Fruit fly (Drosophila melanogaster) whole organism, embryonic: Measurements from ENCODE around the gene cu.

ENCODE experiments used
- Bteb2 ChIP-seq: fragments of 200-800 bp; sonication (Bioruptor generic); optimal IDR thresholded peaks from 2 replicates; lab custom pipeline; 2016; ENCODE audit warnings: missing biosample characterization, missing genetic modification characterization
- CG10274 ChIP-seq: fragments of 200-800 bp; sonication (Bioruptor generic); optimal IDR thresholded peaks from 3 replicates; lab custom pipeline; 2017; ENCODE audit warnings: missing biosample characterization, mild to moderate bottlenecking, missing genetic modification characterization
- CG16779 ChIP-seq: fragments of 200-800 bp; sonication (Bioruptor generic); IDR thresholded peaks from 2 replicates; pipeline ENCODE4 v1.3.6; 2022; ENCODE audit warnings: missing biosample characterization, missing genetic modification characterization
- CG16815 ChIP-seq: fragments of 200-800 bp; sonication (Bioruptor generic); optimal IDR thresholded peaks from 3 replicates; lab custom pipeline; 2017; ENCODE audit warnings: missing biosample characterization, mild to moderate bottlenecking, missing genetic modification characterization
- CG17612 ChIP-seq: fragments of 200-800 bp; sonication (Bioruptor generic); IDR thresholded peaks from 2 replicates; pipeline ENCODE4 v1.3.6; 2022; ENCODE audit warnings: missing biosample characterization, missing genetic modification characterization
- CG18476 ChIP-seq: fragments of 200-800 bp; sonication (Bioruptor generic); optimal IDR thresholded peaks from 2 replicates; lab custom pipeline; 2016; ENCODE audit warnings: missing biosample characterization, mild to moderate bottlenecking, missing genetic modification characterization
- CG2199 ChIP-seq: fragments of 200-800 bp; sonication (Bioruptor generic); IDR thresholded peaks from 3 replicates; pipeline ENCODE4 v1.3.6; 2022; ENCODE audit warnings: missing biosample characterization, missing genetic modification characterization
- CG3163 ChIP-seq: fragments of 200-800 bp; sonication (Bioruptor generic); optimal IDR thresholded peaks from 3 replicates; lab custom pipeline; 2016; ENCODE audit warnings: missing biosample characterization, missing genetic modification characterization
- CG32532 ChIP-seq: fragments of 200-800 bp; sonication (Bioruptor generic); IDR thresholded peaks from 2 replicates; pipeline ENCODE4 v1.3.6; 2022; ENCODE audit warnings: missing biosample characterization, missing genetic modification characterization
- CG33557 ChIP-seq: fragments of 200-800 bp; sonication (Bioruptor generic); optimal IDR thresholded peaks from 2 replicates; lab custom pipeline; 2019; ENCODE audit warnings: missing biosample characterization, mild to moderate bottlenecking, missing genetic modification characterization, moderate library complexity
- CG3726 ChIP-seq: fragments of 200-800 bp; sonication (Bioruptor generic); IDR thresholded peaks from 3 replicates; pipeline ENCODE4, ENCODE4 v1.3.6; 2022; ENCODE audit warnings: missing biosample characterization, missing genetic modification characterization
- CG3995 ChIP-seq: fragments of 200-800 bp; sonication (Bioruptor generic); optimal IDR thresholded peaks from 3 replicates; lab custom pipeline; 2016; ENCODE audit warnings: missing biosample characterization, missing genetic modification characterization
- CG4404 ChIP-seq: fragments of 200-800 bp; sonication (Bioruptor generic); IDR thresholded peaks from 2 replicates; pipeline ENCODE4 v1.3.6; 2022; ENCODE audit warnings: missing biosample characterization, missing genetic modification characterization
- CG4424 ChIP-seq: fragments of 200-800 bp; sonication (Bioruptor generic); optimal IDR thresholded peaks from 3 replicates; lab custom pipeline; 2016; ENCODE audit warnings: missing biosample characterization, missing genetic modification characterization
- CG4707 ChIP-seq: fragments of 200-800 bp; sonication (Bioruptor generic); optimal IDR thresholded peaks from 2 replicates; lab custom pipeline; 2018; ENCODE audit warnings: missing biosample characterization, mild to moderate bottlenecking, missing genetic modification characterization, moderate library complexity
- CG7963 ChIP-seq: fragments of 200-800 bp; sonication (Bioruptor generic); IDR thresholded peaks from 3 replicates; pipeline ENCODE4 v1.3.6; 2022; ENCODE audit warnings: missing biosample characterization, missing genetic modification characterization; ENCODE audit not compliant: partially characterized antibody
- CG8478 ChIP-seq: fragments of >200 bp; optimal IDR thresholded peaks from 2 replicates; lab custom pipeline; 2018
- CG8924 ChIP-seq: fragments of 200-800 bp; optimal IDR thresholded peaks from 3 replicates; lab custom pipeline; 2019; ENCODE audit warnings: missing biosample characterization, mild to moderate bottlenecking, missing genetic modification characterization, moderate library complexity
- Camta ChIP-seq: fragments of 200-800 bp; sonication (Bioruptor generic); optimal IDR thresholded peaks from 2 replicates; lab custom pipeline; 2016; ENCODE audit warnings: missing biosample characterization, missing genetic modification characterization
- D ChIP-seq, 2 experiments: fragments of 200-800 bp in 1 of 2; fragments of >200 bp in 1 of 2; sonication (Bioruptor generic) in 1 of 2; optimal IDR thresholded peaks; 2 replicates in 1 of 2; 3 replicates in 1 of 2; lab custom pipeline; 2017; ENCODE audit warnings: mild to moderate bottlenecking in 1 of 2, missing biosample characterization in 1 of 2, missing genetic modification characterization in 1 of 2, missing genetic modification reagents in 1 of 2
- Deaf1 ChIP-seq: fragments of 200-800 bp; optimal IDR thresholded peaks from 3 replicates; lab custom pipeline; 2019; ENCODE audit warnings: missing biosample characterization, mild to moderate bottlenecking, missing genetic modification characterization, moderate library complexity
- E2f2 ChIP-seq: fragments of 200-800 bp; sonication (Bioruptor generic); IDR thresholded peaks from 2 replicates; pipeline ENCODE4 v1.3.6; 2022; ENCODE audit warnings: missing biosample characterization, missing genetic modification characterization
- Eip74EF ChIP-seq, 2 experiments: fragments of 200-800 bp in 1 of 2; fragments of >200 bp in 1 of 2; sonication (Bioruptor generic) in 1 of 2; optimal IDR thresholded peaks; 2 replicates each; lab custom pipeline; 2017 to 2019; ENCODE audit warnings: missing biosample characterization in 2 of 2, missing genetic modification characterization in 2 of 2, mild to moderate bottlenecking in 1 of 2, moderate library complexity in 1 of 2
- H15 ChIP-seq: fragments of 200-800 bp; sonication (Bioruptor generic); IDR thresholded peaks from 3 replicates; pipeline ENCODE4 v1.3.6; 2022; ENCODE audit warnings: missing biosample characterization, missing genetic modification characterization
- H2.0 ChIP-seq: fragments of 200-800 bp; sonication (Bioruptor generic); IDR thresholded peaks from 2 replicates; pipeline ENCODE4 v1.3.6; 2022; ENCODE audit warnings: missing biosample characterization, missing genetic modification characterization
- Lpt ChIP-seq: fragments of >200 bp; optimal IDR thresholded peaks from 2 replicates; lab custom pipeline; 2018; ENCODE audit warnings: missing biosample characterization, missing genetic modification characterization
- Sin3A ChIP-seq: fragments of >200 bp; optimal IDR thresholded peaks from 2 replicates; lab custom pipeline; 2018
- Six4 ChIP-seq: fragments of 200-800 bp; sonication (Bioruptor generic); optimal IDR thresholded peaks from 2 replicates; lab custom pipeline; 2016; ENCODE audit warnings: missing biosample characterization, missing genetic modification characterization
- Vsx1 ChIP-seq: fragments of 200-800 bp; sonication (Bioruptor generic); optimal IDR thresholded peaks from 2 replicates; lab custom pipeline; 2017; ENCODE audit warnings: missing biosample characterization, mild to moderate bottlenecking, missing genetic modification characterization, missing genetic modification reagents
- YL-1 ChIP-seq: fragments of 200-800 bp; sonication (Bioruptor generic); optimal IDR thresholded peaks from 3 replicates; lab custom pipeline; 2017; ENCODE audit warnings: missing biosample characterization, mild to moderate bottlenecking, missing genetic modification characterization
- ase ChIP-seq: fragments of 200-800 bp; sonication (Bioruptor generic); IDR thresholded peaks from 3 replicates; pipeline ENCODE4 v1.3.6; 2022; ENCODE audit warnings: missing biosample characterization, missing genetic modification characterization
- btn ChIP-seq: fragments of 200-800 bp; sonication (Bioruptor generic); optimal IDR thresholded peaks from 2 replicates; lab custom pipeline; 2016; ENCODE audit warnings: missing biosample characterization, missing genetic modification characterization
- ci ChIP-seq: fragments of 200-800 bp; sonication (Bioruptor generic); IDR thresholded peaks from 3 replicates; pipeline ENCODE4 v1.3.6; 2022; ENCODE audit warnings: missing biosample characterization, missing genetic modification characterization
- da ChIP-seq: fragments of 200-800 bp; sonication (Bioruptor generic); optimal IDR thresholded peaks from 2 replicates; lab custom pipeline; 2016; ENCODE audit warnings: missing biosample characterization, missing genetic modification characterization
- dan ChIP-seq: fragments of 200-800 bp; sonication (Bioruptor generic); IDR thresholded peaks from 2 replicates; pipeline ENCODE4 v1.3.6; 2022; ENCODE audit warnings: missing biosample characterization, missing genetic modification characterization
- ftz-f1 ChIP-seq: fragments of 200-800 bp; sonication (Bioruptor generic); optimal IDR thresholded peaks from 2 replicates; lab custom pipeline; 2016; ENCODE audit warnings: missing biosample characterization, missing genetic modification characterization
- hb ChIP-seq: fragments of 200-800 bp; sonication (Bioruptor generic); IDR thresholded peaks from 3 replicates; pipeline ENCODE4 v1.3.6; 2022; ENCODE audit warnings: missing biosample characterization, missing genetic modification characterization; ENCODE audit not compliant: partially characterized antibody
- jing ChIP-seq: fragments of 200-800 bp; sonication (Bioruptor generic); optimal IDR thresholded peaks from 2 replicates; lab custom pipeline; 2018; ENCODE audit warnings: missing biosample characterization, mild to moderate bottlenecking, missing genetic modification characterization
- kay ChIP-seq: fragments of 200-800 bp; sonication (Bioruptor generic); optimal IDR thresholded peaks from 2 replicates; lab custom pipeline; 2016; ENCODE audit warnings: missing biosample characterization, missing genetic modification characterization
- lov ChIP-seq, 2 experiments: fragments of 200-800 bp in 1 of 2; fragments of >200 bp in 1 of 2; sonication (Bioruptor generic) in 1 of 2; IDR thresholded peaks in 1 of 2; optimal IDR thresholded peaks in 1 of 2; 2 replicates in 1 of 2; 3 replicates in 1 of 2; pipeline versions ENCODE4 v1.3.6 to Lab custom; 2017 to 2022; ENCODE audit warnings: missing biosample characterization in 1 of 2, missing genetic modification characterization in 1 of 2
- nerfin-1 ChIP-seq: fragments of 200-800 bp; sonication (Bioruptor generic); optimal IDR thresholded peaks from 3 replicates; lab custom pipeline; 2019; ENCODE audit warnings: missing biosample characterization, mild to moderate bottlenecking, missing genetic modification characterization, moderate library complexity
- nom ChIP-seq: fragments of 200-800 bp; sonication (Bioruptor generic); optimal IDR thresholded peaks from 2 replicates; lab custom pipeline; 2017; ENCODE audit warnings: missing biosample characterization, missing genetic modification characterization, mild to moderate bottlenecking, moderate library complexity, missing genetic modification reagents
- rib ChIP-seq: fragments of 200-800 bp; sonication (Bioruptor generic); IDR thresholded peaks from 2 replicates; pipeline ENCODE4 v1.3.6; 2022; ENCODE audit warnings: missing biosample characterization, missing genetic modification characterization
- row ChIP-seq: fragments of 200-800 bp; sonication (Bioruptor generic); IDR thresholded peaks from 3 replicates; pipeline ENCODE4 v1.3.6; 2022; ENCODE audit warnings: missing biosample characterization, missing genetic modification characterization
- schlank ChIP-seq: fragments of 200-800 bp; sonication (Bioruptor generic); optimal IDR thresholded peaks from 2 replicates; lab custom pipeline; 2018; ENCODE audit warnings: missing biosample characterization, mild to moderate bottlenecking, missing genetic modification characterization
- so ChIP-seq: fragments of 200-800 bp; sonication (Bioruptor generic); IDR thresholded peaks from 3 replicates; pipeline ENCODE4 v1.3.6; 2022; ENCODE audit warnings: missing biosample characterization, missing genetic modification characterization
- tap ChIP-seq: fragments of 200-800 bp; optimal IDR thresholded peaks from 3 replicates; lab custom pipeline; 2019; ENCODE audit warnings: missing biosample characterization, mild to moderate bottlenecking, missing genetic modification characterization, moderate library complexity
- tll ChIP-seq, 2 experiments: fragments of 200-800 bp in 1 of 2; fragments of >200 bp in 1 of 2; sonication (Bioruptor generic) in 1 of 2; optimal IDR thresholded peaks; 2 replicates each; lab custom pipeline; 2017 to 2019; ENCODE audit warnings: missing biosample characterization in 2 of 2, missing genetic modification characterization in 2 of 2, mild to moderate bottlenecking in 1 of 2, moderate library complexity in 1 of 2
- toy ChIP-seq: fragments of 200-800 bp; sonication (Bioruptor generic); IDR thresholded peaks from 2 replicates; pipeline ENCODE4 v1.3.6; 2022; ENCODE audit warnings: missing biosample characterization, missing genetic modification characterization
- ttk ChIP-seq: fragments of 200-800 bp; sonication (Bioruptor generic); IDR thresholded peaks from 2 replicates; pipeline ENCODE4 v2.1.2; 2022; ENCODE audit warnings: missing biosample characterization, missing genetic modification characterization
- wdn ChIP-seq: fragments of 200-800 bp; sonication (Bioruptor generic); IDR thresholded peaks from 2 replicates; pipeline ENCODE4 v1.3.6; 2022; ENCODE audit warnings: missing biosample characterization, missing genetic modification characterization

The cu gene

DNA sequence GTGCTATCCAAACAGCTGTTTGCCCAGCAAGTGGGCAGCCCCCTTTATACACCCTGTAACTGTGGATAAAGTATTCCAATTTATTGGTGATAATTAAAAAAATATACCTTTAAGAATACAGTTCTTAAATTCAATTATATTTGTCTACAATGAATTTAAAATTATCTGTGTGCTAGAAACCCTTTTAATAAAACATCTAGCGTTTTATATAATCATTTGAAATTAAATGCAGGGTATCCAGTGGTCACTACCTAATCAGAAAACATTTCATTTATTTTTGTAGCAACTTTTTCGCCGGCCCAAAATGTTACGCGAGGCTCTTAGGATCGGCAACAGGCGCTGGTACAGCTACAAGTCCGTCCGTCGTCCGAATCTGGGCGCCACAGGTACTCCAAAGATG is 29.1 kb downstream of the cu start, which contains the start of gene CG17726 (continued):
- TF ChIP-seq CG16815 (GFP tag; lab: Kevin White, UChicago) (peak; percentile 94), Sin3A (lab: Kevin White, UChicago) (no peak), CG3726 (GFP tag; lab: Robert Waterston, UW) (peak; percentile 95), nom (GFP tag; lab: Kevin White, UChicago) (peak; percentile 93), so (GFP tag; lab: Robert Waterston, UW) (peak; percentile 99), ftz-f1 (GFP tag; lab: Kevin White, UChicago) (peak; percentile 44), Lpt (GFP tag; lab: Kevin White, UChicago) (no peak), ase (peak; percentile 98), CG18476 (GFP tag; lab: Kevin White, UChicago) (peak; percentile 96), ttk (GFP tag; lab: Robert Waterston, UW) (peak; percentile 98), da (peak; percentile 88), Bteb2 (peak; percentile 93), kay (GFP tag; lab: Kevin White, UChicago) (peak; percentile 87), btn (GFP tag; lab: Kevin White, UChicago) (peak; percentile 57), wdn (GFP tag; lab: Robert Waterston, UW) (peak; percentile 96), CG4404 (GFP tag; lab: Robert Waterston, UW) (peak; percentile 95), lov (optimal IDR thresholded peaks at IDR 0.05; lab: Kevin White, UChicago) (no peak), lov (GFP tag; IDR thresholded peaks at IDR 0.05; lab: Robert Waterston, UW) (peak; percentile 98), schlank (tag; lab: Kevin White, UChicago) (peak; percentile 88), CG10274 (GFP tag; lab: Kevin White, UChicago) (peak; percentile 81), CG3995 (GFP tag; lab: Kevin White, UChicago) (peak; percentile 74), CG3163 (GFP tag; lab: Kevin White, UChicago) (peak; percentile 63), ci (GFP tag; lab: Robert Waterston, UW) (peak; percentile 99), dan (peak; percentile 73; the same call in 1 of the 2 replicates), Camta (GFP tag; lab: Kevin White, UChicago) (peak; percentile 95), YL-1 (GFP tag; lab: Kevin White, UChicago) (peak; percentile 95), tap (peak; percentile 98), CG2199 (GFP tag; lab: Robert Waterston, UW) (peak; percentile 94), row (peak; percentile 100), toy (GFP tag; lab: Robert Waterston, UW) (peak; percentile 91), Vsx1 (GFP tag; lab: Kevin White, UChicago) (no peak), nerfin-1 (tag; lab: Kevin White, UChicago) (peak; percentile 93), CG4707 (peak; percentile 92), tll (GFP tag; optimal IDR thresholded peaks at IDR 0.05; lab: Kevin White, UChicago) (peak in 1 of 2 experiments; percentile 65), H2.0 (GFP tag; lab: Robert Waterston, UW) (peak; percentile 98), CG17612 (GFP tag; lab: Robert Waterston, UW) (peak; percentile 96), Deaf1 (peak; percentile 85), CG33557 (peak; percentile 97), CG32532 (GFP tag; lab: Robert Waterston, UW) (peak; percentile 98), CG4424 (GFP tag; lab: Kevin White, UChicago) (peak; percentile 97), CG16779 (peak; percentile 90), hb (GFP tag; lab: Robert Waterston, UW) (no peak), Six4 (peak; percentile 96), CG8924 (tag; lab: Kevin White, UChicago) (peak; percentile 99), rib (GFP tag; lab: Robert Waterston, UW) (peak; percentile 97), E2f2 (peak; percentile 87), CG7963 (GFP tag; lab: Robert Waterston, UW) (no peak), D (optimal IDR thresholded peaks at IDR 0.05; lab: Kevin White, UChicago) (no peak), D (GFP tag; optimal IDR thresholded peaks at IDR 0.05; lab: Kevin White, UChicago) (peak; percentile 89), H15 (GFP tag; lab: Robert Waterston, UW) (peak; percentile 97), jing (GFP tag; lab: Kevin White, UChicago) (peak; percentile 92), CG8478 (lab: Kevin White, UChicago) (no peak), Eip74EF (GFP tag; optimal IDR thresholded peaks at IDR 0.05; lab: Kevin White, UChicago) (peak in 1 of 2 experiments; percentile 97)
